Worm (Caenorhabditis elegans) whole organism, L3 larva: ENCODE data around the gene fsn-1.

Experiments used
- R02D3.7 ChIP-seq: fragments of 150-350 bp; optimal IDR thresholded peaks from 2 replicates; lab custom pipeline; 2014; ENCODE audit warnings: missing biosample characterization, missing genetic modification characterization
- ZK546.5 ChIP-seq: sonication (generic microtip); optimal IDR thresholded peaks from 2 replicates; lab custom pipeline; 2017; ENCODE audit warnings: missing biosample characterization, missing genetic modification characterization
- aly-2 ChIP-seq: fragments of 150-350 bp; optimal IDR thresholded peaks from 2 replicates; lab custom pipeline; 2014; ENCODE audit warnings: missing biosample characterization, missing genetic modification characterization
- ama-1 ChIP-seq: fragments of 150-350 bp; optimal IDR thresholded peaks from 2 replicates; lab custom pipeline; 2018
- ceh-16 ChIP-seq: sonication (generic microtip); optimal IDR thresholded peaks from 2 replicates; lab custom pipeline; 2017; ENCODE audit warnings: missing biosample characterization, missing genetic modification characterization
- ceh-28 ChIP-seq: fragments of 150-350 bp; optimal IDR thresholded peaks from 2 replicates; lab custom pipeline; 2014; ENCODE audit warnings: missing biosample characterization, missing genetic modification reagents, missing genetic modification characterization
- ceh-82 ChIP-seq: fragments of 150-350 bp; optimal IDR thresholded peaks from 2 replicates; lab custom pipeline; 2014; ENCODE audit warnings: missing biosample characterization, missing genetic modification characterization
- ceh-9 ChIP-seq: sonication (generic microtip); optimal IDR thresholded peaks from 2 replicates; lab custom pipeline; 2018; ENCODE audit warnings: missing biosample characterization, missing genetic modification characterization
- daf-12 ChIP-seq: fragments of 150-350 bp; optimal IDR thresholded peaks from 2 replicates; lab custom pipeline; 2014; ENCODE audit warnings: missing biosample characterization, missing genetic modification reagents, missing genetic modification characterization
- egl-5 ChIP-seq: fragments of 150-350 bp; optimal IDR thresholded peaks from 2 replicates; lab custom pipeline; 2017; ENCODE audit warnings: missing biosample characterization, missing genetic modification reagents, missing genetic modification characterization, inconsistent platforms
- elt-2 ChIP-seq: sonication (generic microtip); optimal IDR thresholded peaks from 2 replicates; lab custom pipeline; 2016; ENCODE audit warnings: missing genetic modification reagents, mild to moderate bottlenecking, missing genetic modification characterization, missing compliant biosample characterization
- elt-3 ChIP-seq, 3 experiments: fragments of 150-350 bp in 1 of 3; sonication (generic microtip) in 2 of 3; optimal IDR thresholded peaks; 2 replicates in 2 of 3; 4 replicates in 1 of 3; lab custom pipeline; 2014 to 2017; ENCODE audit warnings: missing biosample characterization in 3 of 3, missing genetic modification characterization in 3 of 3
- fkh-2 ChIP-seq: fragments of 150-350 bp; optimal IDR thresholded peaks from 2 replicates; lab custom pipeline; 2014; ENCODE audit warnings: missing biosample characterization, missing genetic modification reagents, missing genetic modification characterization
- fos-1 ChIP-seq: fragments of 150-350 bp; optimal IDR thresholded peaks from 2 replicates; lab custom pipeline; 2014; ENCODE audit warnings: missing biosample characterization, missing genetic modification characterization
- hmg-11 ChIP-seq: sonication (generic microtip); optimal IDR thresholded peaks from 2 replicates; lab custom pipeline; 2016; ENCODE audit warnings: missing genetic modification characterization, missing compliant biosample characterization
- jun-1 ChIP-seq: fragments of 150-350 bp; optimal IDR thresholded peaks from 2 replicates; lab custom pipeline; 2014; ENCODE audit warnings: missing biosample characterization, missing genetic modification reagents, missing genetic modification characterization
- lin-15B ChIP-seq: fragments of 150-350 bp; optimal IDR thresholded peaks from 2 replicates; lab custom pipeline; 2014; ENCODE audit warnings: missing biosample characterization, missing genetic modification characterization
- lin-39 ChIP-seq: fragments of 150-350 bp; optimal IDR thresholded peaks from 2 replicates; lab custom pipeline; 2018; ENCODE audit warnings: missing biosample characterization, missing genetic modification reagents, missing genetic modification characterization
- mdl-1 ChIP-seq: fragments of 150-350 bp; optimal IDR thresholded peaks from 2 replicates; lab custom pipeline; 2014; ENCODE audit warnings: missing biosample characterization, missing genetic modification characterization
- mml-1 ChIP-seq: fragments of 150-350 bp; sonication (generic microtip); optimal IDR thresholded peaks from 3 replicates; lab custom pipeline; 2014; ENCODE audit warnings: missing biosample characterization, missing genetic modification characterization
- nfya-1 ChIP-seq: sonication (generic microtip); optimal IDR thresholded peaks from 2 replicates; lab custom pipeline; 2017; ENCODE audit warnings: missing genetic modification characterization, mild to moderate bottlenecking, missing compliant biosample characterization, antibody characterized with exemption, moderate library complexity; ENCODE audit not compliant: insufficient read depth
- nhr-11 ChIP-seq: fragments of 150-350 bp; optimal IDR thresholded peaks from 2 replicates; lab custom pipeline; 2014; ENCODE audit warnings: missing biosample characterization, missing genetic modification characterization
- nhr-12 ChIP-seq: fragments of 150-350 bp; optimal IDR thresholded peaks from 2 replicates; lab custom pipeline; 2014; ENCODE audit warnings: missing biosample characterization, missing genetic modification characterization
- nhr-23 ChIP-seq: fragments of 150-350 bp; optimal IDR thresholded peaks from 2 replicates; lab custom pipeline; 2014; ENCODE audit warnings: missing biosample characterization, missing genetic modification reagents, missing genetic modification characterization
- nhr-237 ChIP-seq: fragments of 150-350 bp; optimal IDR thresholded peaks from 2 replicates; lab custom pipeline; 2014; ENCODE audit warnings: missing biosample characterization, missing genetic modification characterization
- nhr-28 ChIP-seq: fragments of 150-350 bp; optimal IDR thresholded peaks from 2 replicates; lab custom pipeline; 2014; ENCODE audit warnings: missing biosample characterization, missing genetic modification characterization
- nhr-43 ChIP-seq: sonication (generic microtip); optimal IDR thresholded peaks from 2 replicates; lab custom pipeline; 2016; ENCODE audit warnings: mild to moderate bottlenecking, missing genetic modification characterization, missing compliant biosample characterization; ENCODE audit not compliant: poor library complexity, severe bottlenecking
- nhr-67 ChIP-seq: fragments of 150-350 bp; optimal IDR thresholded peaks from 2 replicates; lab custom pipeline; 2014; ENCODE audit warnings: missing biosample characterization, missing genetic modification characterization
- nhr-76 ChIP-seq: fragments of 150-350 bp; sonication (generic microtip); optimal IDR thresholded peaks from 5 replicates; lab custom pipeline; 2014; ENCODE audit warnings: missing biosample characterization, missing genetic modification characterization
- nhr-77 ChIP-seq: fragments of 150-350 bp; optimal IDR thresholded peaks from 2 replicates; lab custom pipeline; 2014; ENCODE audit warnings: missing biosample characterization, missing genetic modification characterization
- pha-4 ChIP-seq: fragments of 150-350 bp; optimal IDR thresholded peaks from 2 replicates; lab custom pipeline; 2014; ENCODE audit warnings: missing biosample characterization, missing genetic modification reagents, missing genetic modification characterization
- pqm-1 ChIP-seq: fragments of 150-350 bp; optimal IDR thresholded peaks from 2 replicates; lab custom pipeline; 2017; ENCODE audit warnings: missing biosample characterization, missing genetic modification characterization, inconsistent platforms
- sea-2 ChIP-seq: fragments of 150-350 bp; sonication (generic microtip); optimal IDR thresholded peaks from 4 replicates; lab custom pipeline; 2014; ENCODE audit warnings: missing biosample characterization, missing genetic modification reagents, missing genetic modification characterization
- skn-1 ChIP-seq: fragments of 150-350 bp; optimal IDR thresholded peaks from 2 replicates; lab custom pipeline; 2014; ENCODE audit warnings: missing biosample characterization, missing genetic modification characterization
- snpc-4 ChIP-seq: fragments of 150-350 bp; optimal IDR thresholded peaks from 2 replicates; lab custom pipeline; 2014; ENCODE audit warnings: missing biosample characterization, missing genetic modification characterization
- tbx-2 ChIP-seq: sonication (generic microtip); optimal IDR thresholded peaks from 2 replicates; lab custom pipeline; 2016; ENCODE audit warnings: mild to moderate bottlenecking, missing genetic modification characterization, missing compliant biosample characterization
- unc-39 ChIP-seq: sonication (generic microtip); optimal IDR thresholded peaks from 4 replicates; lab custom pipeline; 2017; ENCODE audit warnings: missing biosample characterization, missing genetic modification characterization
- unc-62 ChIP-seq: fragments of 150-350 bp; sonication (generic microtip); optimal IDR thresholded peaks from 4 replicates; lab custom pipeline; 2014; ENCODE audit warnings: missing biosample characterization, missing genetic modification reagents, missing genetic modification characterization
- zag-1 ChIP-seq: fragments of 150-350 bp; optimal IDR thresholded peaks from 2 replicates; lab custom pipeline; 2014; ENCODE audit warnings: missing biosample characterization, missing genetic modification characterization
- ztf-11 ChIP-seq: fragments of 150-350 bp; optimal IDR thresholded peaks from 2 replicates; lab custom pipeline; 2014; ENCODE audit warnings: missing biosample characterization, missing genetic modification characterization

Gene fsn-1

DNA sequence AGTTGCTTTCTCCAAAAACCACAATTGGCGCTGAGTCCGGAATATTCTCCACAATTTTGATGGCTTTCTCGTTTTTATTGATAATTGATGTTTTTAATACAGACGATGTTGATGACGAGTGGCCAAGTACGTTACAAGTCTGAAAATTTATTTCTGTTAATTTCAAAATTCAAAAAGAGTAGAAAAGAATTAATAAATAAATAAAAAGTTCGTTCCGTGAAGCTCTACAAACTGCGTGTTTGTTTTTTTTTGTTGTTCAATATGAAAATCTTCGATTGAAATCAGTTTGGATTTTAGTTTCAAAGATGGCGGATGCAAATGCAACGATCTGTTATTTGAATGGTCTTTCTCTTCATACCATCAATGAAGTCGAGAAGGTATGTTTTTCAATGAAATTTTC is 26.2 kb upstream of the fsn-1 start, which contains the start of gene F26F4.2:
F26F4.2 (plus strand) TSS at position 301 of the 400 bp plus-strand sequence.
- TF ChIP-seq lin-15B (tag; lab: Kevin White, UChicago) = no peak
- TF ChIP-seq ZK546.5 (tag; lab: Kevin White, UChicago) = no peak
- TF ChIP-seq pqm-1 = no peak
- TF ChIP-seq tbx-2 = no peak
- no peak for TF ChIP-seq skn-1 (tag; lab: Kevin White, UChicago)
- no peak for TF ChIP-seq ama-1
- no peak for TF ChIP-seq egl-5
- TF ChIP-seq aly-2 (tag; lab: Kevin White, UChicago) = no peak
- TF ChIP-seq lin-39 = no peak
- no peak for TF ChIP-seq unc-39 (tag; lab: Kevin White, UChicago)
- TF ChIP-seq nhr-28 = no peak
- TF ChIP-seq nhr-67 (tag; lab: Kevin White, UChicago) = no peak
- TF ChIP-seq ceh-28 (tag; lab: Kevin White, UChicago) = no peak
- TF ChIP-seq jun-1 (tag; lab: Kevin White, UChicago) = no peak
- TF ChIP-seq nhr-23 = no peak
- TF ChIP-seq ceh-16 = no peak
- no peak for TF ChIP-seq hmg-11 (tag; lab: Kevin White, UChicago)

DNA sequence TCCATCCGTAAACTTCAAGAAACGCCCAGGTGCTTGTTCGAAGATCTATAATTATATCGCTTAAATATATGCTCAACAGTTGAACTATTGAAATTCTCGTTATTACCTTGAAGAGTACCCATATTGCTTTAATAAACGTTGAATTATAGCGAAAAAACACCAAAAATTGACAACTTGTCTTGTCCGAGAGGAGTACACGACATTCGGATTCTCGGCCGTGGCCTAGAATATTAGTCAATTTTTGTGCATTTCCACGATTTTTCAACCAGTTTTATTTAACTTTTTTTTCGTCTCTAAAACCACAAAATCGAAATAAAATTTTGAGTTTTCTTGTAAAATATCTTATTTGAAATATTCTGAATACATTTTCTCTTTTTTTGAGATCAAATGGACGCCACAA is 24.8 kb upstream of the fsn-1 start, which contains the start of the genes F26F4.9 and cee-1:
F26F4.9 (minus strand) TSS at position 205 of the 400 bp plus-strand sequence.
cee-1 (plus strand) TSS at position 383 of the 400 bp plus-strand sequence.
- TF ChIP-seq elt-3 (tag; optimal IDR thresholded peaks at IDR 0.05; lab: Kevin White, UChicago) (no peak), pqm-1 (peak; percentile 43), lin-15B (tag; lab: Kevin White, UChicago) (peak; percentile 80), sea-2 (GFP tag; lab: Kevin White, UChicago) (no peak), nhr-23 (peak; percentile 48), nhr-76 (no peak), ceh-82 (tag; lab: Kevin White, UChicago) (no peak), nhr-43 (tag; lab: Kevin White, UChicago) (peak; percentile 90), fkh-2 (tag; lab: Kevin White, UChicago) (no peak), elt-2 (tag; lab: Kevin White, UChicago) (peak; percentile 6), nhr-12 (tag; lab: Kevin White, UChicago) (no peak), nfya-1 (tag; lab: Kevin White, UChicago) (peak; percentile 65), ztf-11 (no peak), jun-1 (tag; lab: Kevin White, UChicago) (peak; percentile 22), snpc-4 (tag; lab: Kevin White, UChicago) (peak; percentile 53), skn-1 (tag; lab: Kevin White, UChicago) (no peak), ZK546.5 (tag; lab: Kevin White, UChicago) (no peak), zag-1 (no peak), daf-12 (tag; lab: Kevin White, UChicago) (no peak), ceh-9 (tag; lab: Kevin White, UChicago) (no peak), pha-4 (tag; lab: Kevin White, UChicago) (peak; percentile 71), hmg-11 (tag; lab: Kevin White, UChicago) (peak; percentile 33), R02D3.7 (no peak)

DNA sequence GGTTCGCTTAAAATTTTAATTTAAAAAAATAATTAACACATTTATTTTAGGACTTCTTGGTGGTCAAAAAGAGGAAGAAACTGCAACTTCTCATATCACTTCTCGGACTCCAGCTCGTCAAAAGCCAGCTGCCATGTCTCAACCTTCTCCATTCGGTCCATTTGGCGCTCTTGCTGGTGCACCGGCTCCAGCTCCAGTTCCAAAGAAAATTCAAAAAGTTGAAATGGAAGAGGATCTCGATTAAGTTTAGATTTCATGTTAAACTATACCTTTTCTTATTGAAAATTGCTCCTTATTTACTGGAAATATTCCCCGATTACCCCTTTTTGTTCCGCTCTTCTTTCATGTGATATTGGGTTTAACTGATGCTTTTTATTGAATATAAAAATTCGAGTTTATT is 23.4 kb upstream of the fsn-1 start:
- TF ChIP-seq fos-1 (tag; lab: Kevin White, UChicago) (no peak), ceh-28 (tag; lab: Kevin White, UChicago) (no peak), daf-12 (tag; lab: Kevin White, UChicago) (no peak), jun-1 (tag; lab: Kevin White, UChicago) (no peak), mml-1 (tag; lab: Kevin White, UChicago) (no peak), hmg-11 (tag; lab: Kevin White, UChicago) (no peak), snpc-4 (tag; lab: Kevin White, UChicago) (no peak), unc-62 (GFP tag; lab: Kevin White, UChicago) (no peak), mdl-1 (tag; lab: Kevin White, UChicago) (no peak), nhr-23 (no peak), ama-1 (no peak), zag-1 (no peak), ceh-16 (no peak), nhr-237 (tag; lab: Kevin White, UChicago) (no peak), nhr-11 (no peak), pqm-1 (no peak), aly-2 (tag; lab: Kevin White, UChicago) (no peak), nhr-77 (tag; lab: Kevin White, UChicago) (no peak), ZK546.5 (tag; lab: Kevin White, UChicago) (no peak)
